Worm (Caenorhabditis elegans) whole organism, late embryonic: Measurements from ENCODE around the gene prde-1.

Experiments
- C08G9.2 ChIP-seq: sonication (generic microtip); optimal IDR thresholded peaks from 2 replicates; lab custom pipeline; 2016; ENCODE audit warnings: mild to moderate bottlenecking, missing genetic modification characterization, moderate library complexity, missing compliant biosample characterization
- C38D4.7 ChIP-seq: fragments of 200-800 bp; sonication (Bioruptor generic); optimal IDR thresholded peaks from 2 replicates; lab custom pipeline; 2018; ENCODE audit warnings: mild to moderate bottlenecking, missing genetic modification characterization, moderate library complexity, missing compliant biosample characterization
- F13H6.1 ChIP-seq: sonication (generic microtip); optimal IDR thresholded peaks from 2 replicates; lab custom pipeline; 2016; ENCODE audit warnings: missing genetic modification characterization, missing compliant biosample characterization
- K09A11.1 ChIP-seq: sonication (generic microtip); optimal IDR thresholded peaks from 2 replicates; lab custom pipeline; 2017; ENCODE audit warnings: antibody characterized with exemption, mild to moderate bottlenecking, missing genetic modification characterization, missing compliant biosample characterization; ENCODE audit not compliant: insufficient read depth
- T23F11.4 ChIP-seq: fragments of 200-800 bp; sonication (Bioruptor generic); optimal IDR thresholded peaks from 2 replicates; lab custom pipeline; 2018; ENCODE audit warnings: mild to moderate bottlenecking, missing genetic modification characterization, missing compliant biosample characterization
- Y22D7AL.16 ChIP-seq: sonication (generic microtip); optimal IDR thresholded peaks from 2 replicates; lab custom pipeline; 2016; ENCODE audit warnings: missing genetic modification characterization, missing compliant biosample characterization
- ahr-1 ChIP-seq: sonication (generic microtip); optimal IDR thresholded peaks from 2 replicates; lab custom pipeline; 2016; ENCODE audit warnings: missing genetic modification characterization, missing compliant biosample characterization
- ceh-18 ChIP-seq: sonication (generic microtip); optimal IDR thresholded peaks from 2 replicates; lab custom pipeline; 2016; ENCODE audit warnings: missing genetic modification characterization, missing compliant biosample characterization
- ceh-31 ChIP-seq: sonication (generic microtip); optimal IDR thresholded peaks from 2 replicates; lab custom pipeline; 2016; ENCODE audit warnings: missing genetic modification characterization, missing compliant biosample characterization
- ceh-34 ChIP-seq: sonication (generic microtip); optimal IDR thresholded peaks from 2 replicates; lab custom pipeline; 2016; ENCODE audit warnings: mild to moderate bottlenecking, missing genetic modification characterization, missing compliant biosample characterization
- ceh-45 ChIP-seq: fragments of 200-800 bp; sonication (Bioruptor generic); IDR thresholded peaks from 2 replicates; pipeline ENCODE4 v1.3.6; 2022; ENCODE audit warnings: missing genetic modification reagents, missing genetic modification characterization, missing compliant biosample characterization
- ceh-6 ChIP-seq: fragments of 200-800 bp; sonication (Bioruptor generic); optimal IDR thresholded peaks from 2 replicates; lab custom pipeline; 2018; ENCODE audit warnings: mild to moderate bottlenecking, missing genetic modification characterization, missing compliant biosample characterization
- dve-1 ChIP-seq: sonication (generic microtip); optimal IDR thresholded peaks from 2 replicates; lab custom pipeline; 2017; ENCODE audit warnings: antibody characterized with exemption, mild to moderate bottlenecking, missing genetic modification characterization, missing compliant biosample characterization
- elt-4 ChIP-seq: sonication (generic microtip); optimal IDR thresholded peaks from 2 replicates; lab custom pipeline; 2016; ENCODE audit warnings: missing genetic modification characterization, missing compliant biosample characterization
- fkh-10 ChIP-seq: fragments of 150-350 bp; optimal IDR thresholded peaks from 2 replicates; lab custom pipeline; 2014; ENCODE audit warnings: missing biosample characterization, missing genetic modification reagents, missing genetic modification characterization
- hlh-15 ChIP-seq: sonication (generic microtip); optimal IDR thresholded peaks from 2 replicates; lab custom pipeline; 2016; ENCODE audit warnings: missing genetic modification characterization, missing compliant biosample characterization
- hlh-30 ChIP-seq: sonication (generic microtip); optimal IDR thresholded peaks from 2 replicates; lab custom pipeline; 2017; ENCODE audit warnings: antibody characterized with exemption, missing genetic modification characterization, missing compliant biosample characterization; ENCODE audit not compliant: insufficient read depth
- hlh-8 ChIP-seq: sonication (generic microtip); optimal IDR thresholded peaks from 2 replicates; lab custom pipeline; 2016; ENCODE audit warnings: missing genotype, missing genetic modification characterization, missing compliant biosample characterization
- nhr-11 ChIP-seq: fragments of 150-350 bp; optimal IDR thresholded peaks from 2 replicates; lab custom pipeline; 2014; ENCODE audit warnings: missing biosample characterization, missing genetic modification characterization
- nhr-232 ChIP-seq: sonication (generic microtip); optimal IDR thresholded peaks from 2 replicates; lab custom pipeline; 2016; ENCODE audit warnings: missing genetic modification characterization, missing compliant biosample characterization
- odd-2 ChIP-seq: sonication (generic microtip); optimal IDR thresholded peaks from 2 replicates; lab custom pipeline; 2017; ENCODE audit warnings: antibody characterized with exemption, mild to moderate bottlenecking, missing genetic modification characterization, missing compliant biosample characterization
- pag-3 ChIP-seq: sonication (generic microtip); optimal IDR thresholded peaks from 2 replicates; lab custom pipeline; 2016; ENCODE audit warnings: missing compliant biosample characterization, missing genetic modification characterization, borderline replicate concordance
- pax-1 ChIP-seq: fragments of 150-350 bp; optimal IDR thresholded peaks from 2 replicates; lab custom pipeline; 2014; ENCODE audit warnings: missing biosample characterization, missing genetic modification characterization
- pha-4 ChIP-seq: fragments of 150-350 bp; optimal IDR thresholded peaks from 2 replicates; lab custom pipeline; 2018; ENCODE audit warnings: missing biosample characterization, missing genetic modification reagents, missing genetic modification characterization
- pqm-1 ChIP-seq: sonication (generic microtip); optimal IDR thresholded peaks from 2 replicates; lab custom pipeline; 2016; ENCODE audit warnings: missing genetic modification characterization, missing compliant biosample characterization
- pros-1 ChIP-seq: fragments of 150-350 bp; optimal IDR thresholded peaks from 2 replicates; lab custom pipeline; 2014; ENCODE audit warnings: missing biosample characterization, missing genetic modification reagents, missing genetic modification characterization
- ref-2 ChIP-seq: sonication (generic microtip); optimal IDR thresholded peaks from 2 replicates; lab custom pipeline; 2016; ENCODE audit warnings: missing genetic modification characterization, missing compliant biosample characterization
- rnt-1 ChIP-seq: sonication (generic microtip); optimal IDR thresholded peaks from 2 replicates; lab custom pipeline; 2016; ENCODE audit warnings: missing genetic modification characterization, missing compliant biosample characterization
- tbx-2 ChIP-seq: sonication (generic microtip); optimal IDR thresholded peaks from 2 replicates; lab custom pipeline; 2016; ENCODE audit warnings: missing genetic modification characterization, missing compliant biosample characterization
- tbx-7 ChIP-seq: sonication (generic microtip); optimal IDR thresholded peaks from 2 replicates; lab custom pipeline; 2016; ENCODE audit warnings: missing genotype, missing genetic modification characterization, missing compliant biosample characterization
- unc-55 ChIP-seq: sonication (generic microtip); optimal IDR thresholded peaks from 2 replicates; lab custom pipeline; 2017; ENCODE audit warnings: missing biosample characterization, missing genetic modification reagents, missing genetic modification characterization
- zip-5 ChIP-seq: sonication (generic microtip); optimal IDR thresholded peaks from 2 replicates; lab custom pipeline; 2016; ENCODE audit warnings: missing genetic modification characterization, missing compliant biosample characterization
- ztf-16 ChIP-seq: sonication (generic microtip); optimal IDR thresholded peaks from 2 replicates; lab custom pipeline; 2017; ENCODE audit warnings: missing genetic modification characterization, missing compliant biosample characterization

Gene prde-1

ce11 chrV:15566511-15567178 is 28.6 kb downstream of the prde-1 start:
- TF ChIP-seq pros-1 (tag; lab: Kevin White, UChicago) (no peak), ceh-18 (tag; lab: Kevin White, UChicago) (peak; percentile 20), pqm-1 (tag; lab: Kevin White, UChicago) (peak; percentile 15), hlh-30 (peak; percentile 34), hlh-15 (tag; lab: Kevin White, UChicago) (no peak), dve-1 (no peak), C38D4.7 (GFP tag; lab: Kevin White, UChicago) (no peak), pax-1 (tag; lab: Kevin White, UChicago) (no peak), unc-55 (GFP tag; lab: Kevin White, UChicago) (no peak)

DNA sequence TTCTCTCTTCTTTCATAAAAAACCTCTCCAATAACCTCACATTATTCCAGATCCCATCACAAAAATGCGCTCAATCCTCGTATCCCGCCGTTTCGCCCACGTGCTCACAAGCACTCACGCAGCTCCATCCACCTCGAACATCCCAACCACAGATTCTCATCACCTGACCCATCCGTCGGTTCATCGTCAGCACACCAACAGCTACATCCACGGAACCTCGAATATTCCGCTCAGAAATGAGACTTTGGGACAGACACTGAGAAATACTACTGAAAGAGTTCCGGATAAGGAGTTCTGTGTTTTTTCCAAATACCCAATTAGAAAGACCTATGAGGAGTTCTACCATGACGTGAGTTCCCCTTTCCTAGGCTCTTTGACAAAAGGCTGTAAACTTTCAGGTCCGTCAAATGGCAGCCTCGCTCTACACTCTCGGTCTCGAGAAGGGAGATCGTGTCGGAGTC is 29.3 kb downstream of the prde-1 start, which contains the start of gene acs-2:
Gene acs-2 (plus strand): TSS at position 51 of the 461 bp plus-strand sequence.
- TF ChIP-seq ceh-34 (tag; lab: Kevin White, UChicago) (no peak), tbx-7 (tag; lab: Kevin White, UChicago) (no peak), K09A11.1 (no peak), ahr-1 (tag; lab: Kevin White, UChicago) (no peak), tbx-2 (tag; lab: Kevin White, UChicago) (no peak), elt-4 (tag; lab: Kevin White, UChicago) (no peak), T23F11.4 (GFP tag; lab: Kevin White, UChicago) (no peak), ztf-16 (no peak), nhr-11 (tag; lab: Kevin White, UChicago) (no peak), hlh-8 (tag; lab: Kevin White, UChicago) (no peak), C08G9.2 (tag; lab: Kevin White, UChicago) (no peak), Y22D7AL.16 (tag; lab: Kevin White, UChicago) (no peak), ref-2 (tag; lab: Kevin White, UChicago) (no peak), ceh-45 (no peak)

DNA sequence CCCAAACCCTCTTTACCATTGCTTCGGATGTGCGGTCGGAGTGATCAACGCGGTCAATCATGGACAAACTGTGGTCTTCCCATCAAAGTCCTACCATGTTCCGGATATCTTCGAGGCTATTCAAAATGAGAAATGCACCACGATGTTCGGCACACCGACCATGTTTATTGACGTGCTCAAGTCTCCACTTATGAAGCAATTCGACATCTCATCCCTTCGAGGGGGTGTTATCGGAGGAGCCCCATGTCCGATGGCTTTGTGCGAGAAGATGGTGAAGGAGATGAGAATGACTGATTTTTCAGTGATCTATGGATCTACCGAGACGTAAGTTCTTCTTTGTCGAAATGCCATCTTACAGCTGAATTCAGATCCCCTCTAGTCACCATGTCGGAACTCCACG is 30.3 kb downstream of the prde-1 start:
- TF ChIP-seq odd-2 (tag; lab: Kevin White, UChicago) (no peak), pax-1 (tag; lab: Kevin White, UChicago) (no peak), ceh-31 (no peak)

- TF ChIP-seq ztf-16, result no peak
- no peak for TF ChIP-seq zip-5 (tag; lab: Kevin White, UChicago)
- TF ChIP-seq nhr-232, result no peak
- no peak for TF ChIP-seq rnt-1
- TF ChIP-seq ref-2 (tag; lab: Kevin White, UChicago), result no peak
- TF ChIP-seq pag-3, result no peak
- TF ChIP-seq ceh-45, result no peak
- TF ChIP-seq ceh-6 (GFP tag; lab: Kevin White, UChicago), result no peak
- TF ChIP-seq F13H6.1 (tag; lab: Kevin White, UChicago), result no peak
- no peak for TF ChIP-seq pha-4 (tag; lab: Kevin White, UChicago)
- TF ChIP-seq fkh-10, result no peak
- no peak for TF ChIP-seq Y22D7AL.16 (tag; lab: Kevin White, UChicago)
These were observed 31.8 kb downstream of the prde-1 start, which contains the start of gene lsm-5 for ce11 chrV:15569702-15570430. Gene lsm-5, plus strand, starts transcription at chrV:15570380.
